Fruit fly (Drosophila melanogaster): ENCODE data around the gene DNAlig3.
A peak's percentile ranks its signal among the peaks of the same experiment; 100 is the strongest.

DNAlig3 gene

dm6 chr3R:12408160-12408559 is 6.5 kb upstream of the DNAlig3 start, which contains the start of gene CG5196 (continued):
- peak; percentile 36; the same call in 1 of the 2 replicates for TF ChIP-seq Adf1 (GFP tag; IDR thresholded peaks at IDR 0.05)
- no peak for TF ChIP-seq lov (optimal IDR thresholded peaks at IDR 0.05)
- 0 out of 3 replicates have a peak, but pooled peaks have one; percentile 16 for TF ChIP-seq lov (GFP tag; IDR thresholded peaks at IDR 0.05)
- TF ChIP-seq Lhr (GFP tag; optimal IDR thresholded peaks at IDR 0.05): peak; percentile 49
- peak; percentile 49 for TF ChIP-seq Med (GFP tag)
- TF ChIP-seq kni (GFP tag; optimal IDR thresholded peaks at IDR 0.05): peak; percentile 34
- peak; percentile 50 for TF ChIP-seq YL-1 (GFP tag; optimal IDR thresholded peaks at IDR 0.05)
- TF ChIP-seq sob (GFP tag; IDR thresholded peaks at IDR 0.05): peak; percentile 20; the same call in 1 of the 2 replicates
- TF ChIP-seq zen (tag; optimal IDR thresholded peaks at IDR 0.05): peak; percentile 89
- no peak for TF ChIP-seq Dfd (GFP tag; optimal IDR thresholded peaks at IDR 0.05)
- peak; percentile 78 for TF ChIP-seq CG12659 (GFP tag; optimal IDR thresholded peaks at IDR 0.05)
- TF ChIP-seq Optix (GFP tag; IDR thresholded peaks at IDR 0.05): no peak
- TF ChIP-seq CG9797 (GFP tag; optimal IDR thresholded peaks at IDR 0.05): peak; percentile 88
- peak; percentile 20 for TF ChIP-seq gsb-n (tag; optimal IDR thresholded peaks at IDR 0.05)
- TF ChIP-seq Scr (GFP tag; IDR thresholded peaks at IDR 0.05; ENCODE audit: partially characterized antibody): peak; percentile 65
- TF ChIP-seq CG34376 (GFP tag; optimal IDR thresholded peaks at IDR 0.05): peak; percentile 23
- TF ChIP-seq MTF-1 (GFP tag; optimal IDR thresholded peaks at IDR 0.05; ENCODE audit: borderline replicate concordance): no peak
- TF ChIP-seq CG12391 (tag; optimal IDR thresholded peaks at IDR 0.05): peak; percentile 35
- no peak for TF ChIP-seq CG18011 (GFP tag; optimal IDR thresholded peaks at IDR 0.05)
- TF ChIP-seq row (GFP tag; IDR thresholded peaks at IDR 0.05): peak; percentile 74
- TF ChIP-seq Nf-YB (GFP tag; optimal IDR thresholded peaks at IDR 0.05): peak; percentile 29
- peak; percentile 62 for TF ChIP-seq CG10267 (tag; optimal IDR thresholded peaks at IDR 0.05)
- TF ChIP-seq CG6854 (GFP tag; optimal IDR thresholded peaks at IDR 0.05): peak; percentile 36
- TF ChIP-seq Dref (GFP tag; IDR thresholded peaks at IDR 0.05): peak; percentile 93
- TF ChIP-seq Max (GFP tag; optimal IDR thresholded peaks at IDR 0.05): peak; percentile 4
- 0 out of 3 replicates have a peak, but pooled peaks have one; percentile 27 for TF ChIP-seq zfh1 (GFP tag; IDR thresholded peaks at IDR 0.05)
- peak; percentile 75 for TF ChIP-seq gfzf (GFP tag; optimal IDR thresholded peaks at IDR 0.05)
- peak; percentile 78 for TF ChIP-seq CG3995 (GFP tag; optimal IDR thresholded peaks at IDR 0.05)
- no peak for TF ChIP-seq sens-2 (GFP tag; IDR thresholded peaks at IDR 0.05)
- peak; percentile 43 for TF ChIP-seq Abd-B (GFP tag; optimal IDR thresholded peaks at IDR 0.05)
- peak; percentile 31 for TF ChIP-seq Vsx1 (GFP tag; optimal IDR thresholded peaks at IDR 0.05)
- peak; percentile 7 for TF ChIP-seq CG7928 (GFP tag; optimal IDR thresholded peaks at IDR 0.05)
- no peak for TF ChIP-seq Mrtf (GFP tag; IDR thresholded peaks at IDR 0.05)
- TF ChIP-seq sug (tag; optimal IDR thresholded peaks at IDR 0.05): peak; percentile 51
- peak; percentile 26; the same call in 1 of the 2 replicates for TF ChIP-seq Rfx (GFP tag; IDR thresholded peaks at IDR 0.05)
- peak; percentile 30 for TF ChIP-seq NfI (GFP tag; optimal IDR thresholded peaks at IDR 0.05)
- peak; percentile 29 for TF ChIP-seq Sin3A (optimal IDR thresholded peaks at IDR 0.05)
- TF ChIP-seq CG14050 (GFP tag; IDR thresholded peaks at IDR 0.05): no peak
- peak; percentile 73 for TF ChIP-seq unc-4 (GFP tag; IDR thresholded peaks at IDR 0.05; ENCODE audit: partially characterized antibody)
- peak; percentile 73 for TF ChIP-seq BEAF-32 (GFP tag; optimal IDR thresholded peaks at IDR 0.05)
- peak; percentile 43; the same call in 1 of the 2 replicates for TF ChIP-seq chm (GFP tag; IDR thresholded peaks at IDR 0.05)
- peak; percentile 41 for TF ChIP-seq Hmr (GFP tag; optimal IDR thresholded peaks at IDR 0.05)
- TF ChIP-seq nerfin-2 (GFP tag; IDR thresholded peaks at IDR 0.05; ENCODE audit: partially characterized antibody): peak; percentile 58; the same call in 1 of the 2 replicates
- TF ChIP-seq PHDP (tag; optimal IDR thresholded peaks at IDR 0.05): peak; percentile 40
- peak; percentile 84 for TF ChIP-seq CG13287 (GFP tag; IDR thresholded peaks at IDR 0.05; ENCODE audit: partially characterized antibody)
- peak; percentile 73 for TF ChIP-seq CG2116 (GFP tag; optimal IDR thresholded peaks at IDR 0.05)
- TF ChIP-seq CG15514 (GFP tag; optimal IDR thresholded peaks at IDR 0.05): peak; percentile 99
- TF ChIP-seq exex (tag; optimal IDR thresholded peaks at IDR 0.05): peak; percentile 64
- TF ChIP-seq Atf3 (GFP tag; optimal IDR thresholded peaks at IDR 0.05): no peak
- TF ChIP-seq HLH3B (GFP tag; IDR thresholded peaks at IDR 0.05): no peak

Measured in whole organism, embryonic.